Fruit fly (Drosophila melanogaster) whole organism, prepupa: Measurements from ENCODE around the gene Tmhs.

Experiments used
- CG10631 ChIP-seq: fragments of 200-800 bp; sonication (Bioruptor generic); optimal IDR thresholded peaks from 2 replicates; lab custom pipeline; 2016; ENCODE audit warnings: missing biosample characterization, missing genetic modification characterization
- CG10669 ChIP-seq: fragments of 200-800 bp; sonication (Bioruptor generic); optimal IDR thresholded peaks from 3 replicates; lab custom pipeline; 2018; ENCODE audit warnings: missing biosample characterization, mild to moderate bottlenecking, missing genetic modification characterization, moderate library complexity
- CG11294 ChIP-seq: fragments of 200-800 bp; sonication (Bioruptor generic); IDR thresholded peaks from 2 replicates; pipeline ENCODE4 v1.3.6; 2022; ENCODE audit warnings: missing biosample characterization, missing genetic modification characterization
- CG11762 ChIP-seq: fragments of 200-800 bp; sonication (Bioruptor generic); optimal IDR thresholded peaks from 3 replicates; lab custom pipeline; 2016; ENCODE audit warnings: missing biosample characterization, missing genetic modification characterization; ENCODE audit not compliant: insufficient read depth
- CG11902 ChIP-seq: fragments of 200-800 bp; sonication (Bioruptor generic); optimal IDR thresholded peaks from 3 replicates; lab custom pipeline; 2016; ENCODE audit warnings: missing biosample characterization, missing genetic modification characterization
- CG15336 ChIP-seq: fragments of 200-800 bp; sonication (Bioruptor generic); IDR thresholded peaks from 2 replicates; pipeline ENCODE4 v1.3.6; 2022; ENCODE audit warnings: missing biosample characterization, missing genetic modification characterization
- CG1621 ChIP-seq: fragments of 200-800 bp; sonication (Bioruptor generic); optimal IDR thresholded peaks from 3 replicates; lab custom pipeline; 2018; ENCODE audit warnings: missing biosample characterization, mild to moderate bottlenecking, missing genetic modification characterization
- CG16779 ChIP-seq: fragments of 200-800 bp; sonication (Bioruptor generic); optimal IDR thresholded peaks from 3 replicates; lab custom pipeline; 2017; ENCODE audit warnings: missing biosample characterization, mild to moderate bottlenecking, missing genetic modification characterization
- CG31627 ChIP-seq: fragments of 200-800 bp; sonication (Bioruptor generic); optimal IDR thresholded peaks from 3 replicates; lab custom pipeline; 2016; ENCODE audit warnings: missing biosample characterization, missing genetic modification characterization
- CG32006 ChIP-seq: fragments of 200-800 bp; sonication (Bioruptor generic); optimal IDR thresholded peaks from 3 replicates; lab custom pipeline; 2017; ENCODE audit warnings: missing biosample characterization, mild to moderate bottlenecking, missing genetic modification characterization
- CG34406 ChIP-seq: fragments of 200-800 bp; sonication (Bioruptor generic); optimal IDR thresholded peaks from 3 replicates; lab custom pipeline; 2016; ENCODE audit warnings: missing biosample characterization, missing genetic modification characterization
- CG3919 ChIP-seq: fragments of 200-800 bp; sonication (Bioruptor generic); optimal IDR thresholded peaks from 3 replicates; lab custom pipeline; 2016; ENCODE audit warnings: missing biosample characterization, missing genetic modification characterization
- CG4318 ChIP-seq: fragments of 200-800 bp; sonication (Bioruptor generic); optimal IDR thresholded peaks from 3 replicates; lab custom pipeline; 2017; ENCODE audit warnings: missing biosample characterization, mild to moderate bottlenecking, missing genetic modification characterization
- CG6163 ChIP-seq: fragments of 200-800 bp; sonication (Bioruptor generic); IDR thresholded peaks from 3 replicates; pipeline ENCODE4 v1.3.6; 2022; ENCODE audit warnings: missing biosample characterization, missing genetic modification characterization
- CG6276 ChIP-seq: fragments of 200-800 bp; sonication (Bioruptor generic); optimal IDR thresholded peaks from 2 replicates; lab custom pipeline; 2017; ENCODE audit warnings: missing biosample characterization, mild to moderate bottlenecking, missing genetic modification characterization
- CG6808 ChIP-seq: fragments of 200-800 bp; sonication (Bioruptor generic); optimal IDR thresholded peaks from 3 replicates; lab custom pipeline; 2017; ENCODE audit warnings: missing biosample characterization, missing genetic modification characterization, mild to moderate bottlenecking, moderate library complexity, missing genetic modification reagents
- CG6854 ChIP-seq: fragments of 200-800 bp; sonication (Bioruptor generic); optimal IDR thresholded peaks from 2 replicates; lab custom pipeline; 2017; ENCODE audit warnings: missing biosample characterization, mild to moderate bottlenecking, missing genetic modification characterization
- CG8632 ChIP-seq: fragments of 200-800 bp; sonication (Bioruptor generic); optimal IDR thresholded peaks from 3 replicates; lab custom pipeline; 2016; ENCODE audit warnings: missing biosample characterization, missing genetic modification characterization
- Eip75B ChIP-seq: fragments of 200-800 bp; sonication (Bioruptor generic); optimal IDR thresholded peaks from 3 replicates; lab custom pipeline; 2016; ENCODE audit warnings: missing biosample characterization, missing genetic modification characterization
- Eip78C ChIP-seq: fragments of 200-800 bp; sonication (Bioruptor generic); peaks from one replicate; lab custom pipeline; 2016; ENCODE audit warnings: missing biosample characterization, missing genetic modification characterization
- Eip93F ChIP-seq: fragments of 200-800 bp; sonication (Bioruptor generic); optimal IDR thresholded peaks from 2 replicates; lab custom pipeline; 2016; ENCODE audit warnings: missing biosample characterization, mild to moderate bottlenecking, missing genetic modification characterization
- Ets21C ChIP-seq: fragments of 200-800 bp; sonication (Bioruptor generic); optimal IDR thresholded peaks from 3 replicates; lab custom pipeline; 2016; ENCODE audit warnings: missing biosample characterization, missing genetic modification characterization
- Gug ChIP-seq: fragments of 200-800 bp; sonication (Bioruptor generic); IDR thresholded peaks from 2 replicates; pipeline ENCODE4 v1.3.6; 2022; ENCODE audit warnings: missing biosample characterization, missing genetic modification characterization
- Hr39 ChIP-seq: fragments of 200-800 bp; sonication (Bioruptor generic); optimal IDR thresholded peaks from 2 replicates; lab custom pipeline; 2016; ENCODE audit warnings: missing biosample characterization, missing genetic modification characterization
- Hr4 ChIP-seq: fragments of 200-800 bp; sonication (Bioruptor generic); optimal IDR thresholded peaks from 3 replicates; lab custom pipeline; 2016; ENCODE audit warnings: missing biosample characterization, missing genetic modification characterization
- Lpt ChIP-seq: fragments of 200-800 bp; sonication (Bioruptor generic); optimal IDR thresholded peaks from 3 replicates; lab custom pipeline; 2016; ENCODE audit warnings: missing biosample characterization, missing genetic modification characterization
- Sox102F ChIP-seq: fragments of 200-800 bp; sonication (Bioruptor generic); optimal IDR thresholded peaks from 2 replicates; lab custom pipeline; 2016; ENCODE audit warnings: missing biosample characterization, mild to moderate bottlenecking, missing genetic modification characterization
- Sox14 ChIP-seq: fragments of 200-800 bp; sonication (Bioruptor generic); optimal IDR thresholded peaks from 3 replicates; lab custom pipeline; 2016; ENCODE audit warnings: missing biosample characterization, missing genetic modification characterization
- Sox15 ChIP-seq: fragments of 200-800 bp; sonication (Bioruptor generic); optimal IDR thresholded peaks from 3 replicates; lab custom pipeline; 2016; ENCODE audit warnings: missing biosample characterization, missing genetic modification characterization
- achi ChIP-seq: fragments of 200-800 bp; sonication (Bioruptor generic); optimal IDR thresholded peaks from 3 replicates; lab custom pipeline; 2016; ENCODE audit warnings: missing biosample characterization, missing genetic modification characterization
- acj6 ChIP-seq: fragments of 200-800 bp; sonication (Bioruptor generic); optimal IDR thresholded peaks from 3 replicates; lab custom pipeline; 2016; ENCODE audit warnings: missing biosample characterization, missing genetic modification characterization
- cyc ChIP-seq: fragments of 200-800 bp; sonication (Bioruptor generic); optimal IDR thresholded peaks from 3 replicates; lab custom pipeline; 2016; ENCODE audit warnings: missing biosample characterization, missing genetic modification characterization
- eg ChIP-seq: fragments of 200-800 bp; sonication (Bioruptor generic); IDR thresholded peaks from 3 replicates; pipeline ENCODE4 v1.3.6; 2022; ENCODE audit warnings: missing biosample characterization, missing genetic modification characterization
- fd59A ChIP-seq: fragments of 200-800 bp; sonication (Bioruptor generic); optimal IDR thresholded peaks from 2 replicates; lab custom pipeline; 2017; ENCODE audit warnings: missing biosample characterization, mild to moderate bottlenecking, missing genetic modification characterization, missing genetic modification reagents
- lz ChIP-seq: fragments of 200-800 bp; sonication (Bioruptor generic); optimal IDR thresholded peaks from 3 replicates; lab custom pipeline; 2016; ENCODE audit warnings: missing biosample characterization, missing genetic modification characterization
- net ChIP-seq: fragments of 200-800 bp; sonication (Bioruptor generic); optimal IDR thresholded peaks from 3 replicates; lab custom pipeline; 2016; ENCODE audit warnings: missing biosample characterization, missing genetic modification characterization
- pdm3 ChIP-seq: fragments of 200-800 bp; sonication (Bioruptor generic); optimal IDR thresholded peaks from 3 replicates; lab custom pipeline; 2016; ENCODE audit warnings: missing biosample characterization, missing genetic modification characterization
- salr ChIP-seq, 2 experiments: fragments of 200-800 bp; sonication (Bioruptor generic); optimal IDR thresholded peaks; 3 replicates each; lab custom pipeline; 2016 to 2018; ENCODE audit warnings: missing biosample characterization in 2 of 2, missing genetic modification characterization in 2 of 2, mild to moderate bottlenecking in 1 of 2
- spab ChIP-seq: fragments of 200-800 bp; sonication (Bioruptor generic); optimal IDR thresholded peaks from 2 replicates; lab custom pipeline; 2017; ENCODE audit warnings: missing biosample characterization, mild to moderate bottlenecking, missing genetic modification characterization, missing genetic modification reagents
- ss ChIP-seq, 2 experiments: fragments of 200-800 bp; sonication (Bioruptor generic); optimal IDR thresholded peaks; 2 replicates in 1 of 2; 3 replicates in 1 of 2; lab custom pipeline; 2017 to 2018; ENCODE audit warnings: mild to moderate bottlenecking in 2 of 2, missing biosample characterization in 2 of 2, missing genetic modification characterization in 2 of 2, moderate library complexity in 1 of 2
- svp ChIP-seq: fragments of 200-800 bp; sonication (Bioruptor generic); peaks from one replicate; lab custom pipeline; 2016; ENCODE audit warnings: missing biosample characterization, missing genetic modification characterization
- vri ChIP-seq: fragments of 200-800 bp; sonication (Bioruptor generic); optimal IDR thresholded peaks from 3 replicates; lab custom pipeline; 2016; ENCODE audit warnings: missing biosample characterization, mild to moderate bottlenecking, missing genetic modification characterization

The Tmhs gene

dm6 chr3L:1886125-1886544 is 678 bp downstream of the Tmhs start (continued):
- TF ChIP-seq achi (GFP tag; lab: Kevin White, UChicago), result peak; percentile 97
- TF ChIP-seq Eip93F, result peak; percentile 78
- TF ChIP-seq fd59A (GFP tag; lab: Kevin White, UChicago), result peak; percentile 97
- TF ChIP-seq eg (GFP tag; lab: Robert Waterston, UW), result peak; percentile 99
- peak; percentile 98 for TF ChIP-seq Lpt (GFP tag; lab: Kevin White, UChicago)
- TF ChIP-seq Sox14 (GFP tag; lab: Kevin White, UChicago), result peak; percentile 97
- TF ChIP-seq CG1621 (tag; lab: Kevin White, UChicago), result peak; percentile 96
- peak; percentile 85 for TF ChIP-seq vri
- peak; percentile 92 for TF ChIP-seq CG34406 (GFP tag; lab: Kevin White, UChicago)
- TF ChIP-seq Sox102F (GFP tag; lab: Kevin White, UChicago), result peak; percentile 90
- TF ChIP-seq Hr39, result peak; percentile 93
- TF ChIP-seq CG15336 (GFP tag; lab: Robert Waterston, UW), result peak; percentile 99
- TF ChIP-seq pdm3, result peak; percentile 96
- TF ChIP-seq ss (GFP tag; optimal IDR thresholded peaks at IDR 0.05; lab: Kevin White, UChicago), result peak; percentile 93 to 95
- TF ChIP-seq net (GFP tag; lab: Kevin White, UChicago), result peak; percentile 97
- TF ChIP-seq CG11902 (GFP tag; lab: Kevin White, UChicago), result peak; percentile 92
- peak; percentile 98 for TF ChIP-seq Gug (GFP tag; lab: Robert Waterston, UW)
- TF ChIP-seq CG10631 (GFP tag; lab: Kevin White, UChicago), result peak; percentile 96
- peak; percentile 98 for TF ChIP-seq CG10669 (GFP tag; lab: Kevin White, UChicago)
- TF ChIP-seq lz, result peak; percentile 91
- peak; percentile 90 for TF ChIP-seq CG31627 (GFP tag; lab: Kevin White, UChicago)
- peak; percentile 98 for TF ChIP-seq spab (GFP tag; lab: Kevin White, UChicago)
- peak; percentile 96 for TF ChIP-seq acj6
- TF ChIP-seq CG11294, result peak; percentile 96
- peak; percentile 99 for TF ChIP-seq CG6163
- TF ChIP-seq CG16779 (tag; lab: Kevin White, UChicago), result peak; percentile 96
- TF ChIP-seq Eip75B, result peak; percentile 97
- TF ChIP-seq CG6854 (GFP tag; lab: Kevin White, UChicago), result peak; percentile 75
- TF ChIP-seq CG4318, result peak; percentile 97
- peak; percentile 95 for TF ChIP-seq cyc (GFP tag; lab: Kevin White, UChicago)
- peak; percentile 99 for TF ChIP-seq Eip78C (GFP tag; lab: Kevin White, UChicago)
- TF ChIP-seq CG32006 (GFP tag; lab: Kevin White, UChicago), result peak; percentile 98
- peak; percentile 97 for TF ChIP-seq svp (GFP tag; lab: Kevin White, UChicago)
- peak; percentile 98 for TF ChIP-seq CG11762 (GFP tag; lab: Kevin White, UChicago)
- TF ChIP-seq CG6808 (GFP tag; lab: Kevin White, UChicago), result peak; percentile 97
- peak; percentile 99 for TF ChIP-seq Hr4 (GFP tag; lab: Kevin White, UChicago)
- peak; percentile 84 for TF ChIP-seq Ets21C (GFP tag; lab: Kevin White, UChicago)
- peak; percentile 89 for TF ChIP-seq Sox15 (GFP tag; lab: Kevin White, UChicago)
- peak; percentile 99 for TF ChIP-seq CG3919 (GFP tag; lab: Kevin White, UChicago)
- peak; percentile 94 to 96 for TF ChIP-seq salr (GFP tag; optimal IDR thresholded peaks at IDR 0.05; lab: Kevin White, UChicago)
- TF ChIP-seq CG8632 (GFP tag; lab: Kevin White, UChicago), result peak; percentile 92
- peak; percentile 98 for TF ChIP-seq CG6276 (GFP tag; lab: Kevin White, UChicago)
